Worm (Caenorhabditis elegans): ENCODE results near the gene nhr-128.

nhr-128 gene

DNA sequence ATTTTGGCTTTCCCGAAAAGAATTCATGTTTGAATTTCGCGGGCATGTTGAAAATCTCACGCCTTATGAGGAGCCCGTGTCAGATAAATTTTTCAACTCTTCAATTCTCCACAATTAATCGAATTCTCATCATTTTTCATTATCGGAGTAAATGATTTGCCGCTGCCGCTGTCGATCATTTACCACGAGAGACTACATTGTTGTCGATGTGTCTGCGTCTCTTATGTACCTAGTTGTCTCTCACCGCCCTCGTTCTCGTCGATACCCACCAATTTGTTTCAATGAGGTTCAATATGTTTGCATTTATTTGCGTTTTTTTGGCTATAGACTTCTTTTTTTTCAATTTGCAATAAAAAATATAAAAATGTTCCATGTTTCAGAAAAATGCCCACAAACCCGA lies 29.7 kb upstream of the nhr-128 start, which contains the start of gene nhr-13:
Gene nhr-13, plus strand, starts transcription at position 369 of the 400 bp plus-strand sequence.
- TF ChIP-seq tbx-8 (GFP tag; optimal IDR thresholded peaks at IDR 0.05): no peak

DNA sequence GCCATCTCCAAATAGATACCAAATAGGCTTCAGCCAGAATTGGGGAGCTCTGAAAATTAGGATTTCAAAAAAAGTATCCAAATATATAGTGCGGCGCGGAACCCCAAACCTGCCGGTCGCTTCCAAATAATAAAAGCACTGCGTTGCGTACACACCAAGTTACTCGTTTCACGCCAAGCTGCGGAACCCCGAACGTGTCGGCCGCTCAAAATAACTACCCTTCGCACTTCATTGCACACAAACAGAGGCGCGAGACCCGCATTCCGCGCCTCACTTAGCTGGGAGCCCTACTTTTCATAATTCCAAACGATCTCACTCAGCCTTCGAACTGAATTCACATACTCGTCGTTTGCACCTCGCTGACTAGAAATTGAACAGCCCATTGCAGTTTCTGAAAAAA lies 22.3 kb upstream of the nhr-128 start:
- TF ChIP-seq nhr-28 (tag; optimal IDR thresholded peaks at IDR 0.05) (no peak), nhr-76 (tag; optimal IDR thresholded peaks at IDR 0.05) (no peak), snpc-4 (tag; optimal IDR thresholded peaks at IDR 0.05) (no peak), unc-120 (tag; optimal IDR thresholded peaks at IDR 0.05; ENCODE audit: poor library complexity, severe bottlenecking) (no peak), ceh-43 (GFP tag; optimal IDR thresholded peaks at IDR 0.05) (no peak), lin-13 (tag; optimal IDR thresholded peaks at IDR 0.05) (no peak), elt-3 (tag; optimal IDR thresholded peaks at IDR 0.05) (no peak), M03D4.4 (tag; optimal IDR thresholded peaks at IDR 0.05) (no peak)

DNA sequence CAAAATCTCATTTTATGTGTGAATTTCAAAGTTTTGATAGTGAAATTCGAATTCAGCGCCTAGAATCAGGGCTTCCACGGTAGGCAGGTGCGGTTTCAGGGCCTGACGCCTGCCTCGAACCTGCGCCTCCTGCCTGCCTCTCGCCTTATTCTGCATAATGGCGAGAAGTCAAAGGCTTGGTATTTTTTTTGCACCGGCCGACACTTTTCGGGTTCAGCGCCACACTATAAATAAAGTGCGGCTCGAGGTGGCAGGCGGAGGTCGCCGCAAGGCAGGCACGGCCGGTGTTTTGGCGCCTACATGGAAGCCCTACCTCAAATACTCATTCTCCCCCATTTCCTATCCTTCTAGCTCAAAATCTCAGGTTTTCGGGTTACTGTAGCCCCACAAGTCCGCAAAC lies 21.5 kb upstream of the nhr-128 start:
- TF ChIP-seq sptf-1 (tag; optimal IDR thresholded peaks at IDR 0.05): no peak
- TF ChIP-seq flh-1 (GFP tag; optimal IDR thresholded peaks at IDR 0.05): no peak
- TF ChIP-seq pha-4 (tag; optimal IDR thresholded peaks at IDR 0.05): no peak
- no peak for TF ChIP-seq ces-1 (GFP tag; optimal IDR thresholded peaks at IDR 0.05)
- no peak for TF ChIP-seq unc-62 (GFP tag; optimal IDR thresholded peaks at IDR 0.05)

DNA sequence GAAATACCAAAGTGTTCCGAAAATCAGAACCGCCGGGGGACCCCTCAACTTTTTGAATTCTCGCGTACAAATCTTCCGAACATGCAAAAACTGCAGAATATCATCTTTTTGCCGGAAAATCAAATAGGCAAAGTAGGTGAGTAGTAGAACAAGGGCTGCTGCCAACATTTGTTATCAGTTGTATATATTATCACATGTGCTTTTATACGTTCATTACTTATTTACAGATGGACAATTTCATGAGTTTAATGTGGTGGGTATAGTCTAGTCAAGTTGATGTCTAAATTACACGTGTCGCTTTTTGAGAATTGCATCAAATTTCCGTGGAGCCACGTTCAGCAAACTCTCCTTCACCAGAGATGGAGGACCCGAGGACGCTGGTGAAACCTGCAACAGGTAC lies 20.6 kb upstream of the nhr-128 start, which contains the start of gene cyp-32B1:
Gene cyp-32B1, minus strand, starts transcription at position 176 of the 400 bp plus-strand sequence.
- no peak for TF ChIP-seq drap-1 (GFP tag; optimal IDR thresholded peaks at IDR 0.05)
- no peak for TF ChIP-seq mep-1 (tag; optimal IDR thresholded peaks at IDR 0.05)
- TF ChIP-seq nhr-2 (tag; optimal IDR thresholded peaks at IDR 0.05): no peak
- no peak for TF ChIP-seq flh-1 (GFP tag; optimal IDR thresholded peaks at IDR 0.05)
- TF ChIP-seq elt-3 (tag; optimal IDR thresholded peaks at IDR 0.05): no peak

DNA sequence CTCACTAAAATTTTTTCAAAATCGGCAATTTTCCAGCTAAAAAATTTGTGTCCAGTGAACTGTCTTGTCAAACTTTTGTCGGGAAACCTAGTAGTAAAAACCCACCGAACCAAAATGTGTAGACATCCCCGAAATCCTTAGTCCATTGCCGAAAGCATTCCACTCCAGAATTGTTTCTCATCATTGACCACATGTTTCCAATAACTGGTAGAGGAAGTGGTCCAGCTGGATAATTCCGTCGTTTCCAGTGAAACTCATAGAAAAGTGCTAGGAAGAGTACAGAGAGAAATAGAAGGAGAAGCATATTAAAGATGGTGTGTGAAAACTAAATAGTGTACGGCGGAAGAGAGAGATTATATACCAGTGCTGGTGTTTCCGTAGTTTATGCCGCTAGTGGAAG lies 17.8 kb upstream of the nhr-128 start, which contains the start of gene cyp-33C12:
Gene cyp-33C12, minus strand, starts transcription at position 321 of the 400 bp plus-strand sequence.
- TF ChIP-seq elt-1 (tag; optimal IDR thresholded peaks at IDR 0.05; ENCODE audit: borderline replicate concordance, insufficient read depth) (no peak), elt-3 (tag; optimal IDR thresholded peaks at IDR 0.05) (no peak), pha-4 (tag; optimal IDR thresholded peaks at IDR 0.05) (no peak), nhr-28 (tag; optimal IDR thresholded peaks at IDR 0.05) (no peak), hlh-1 (tag; optimal IDR thresholded peaks at IDR 0.05) (no peak), flh-1 (GFP tag; optimal IDR thresholded peaks at IDR 0.05) (no peak), ztf-11 (tag; optimal IDR thresholded peaks at IDR 0.05) (no peak), nhr-2 (tag; optimal IDR thresholded peaks at IDR 0.05) (no peak), mab-5 (tag; optimal IDR thresholded peaks at IDR 0.05) (no peak), lin-13 (tag; optimal IDR thresholded peaks at IDR 0.05) (no peak), lsy-2 (tag; optimal IDR thresholded peaks at IDR 0.05) (no peak), unc-120 (tag; optimal IDR thresholded peaks at IDR 0.05; ENCODE audit: poor library complexity, severe bottlenecking) (no peak), ceh-39 (tag; optimal IDR thresholded peaks at IDR 0.05) (no peak), mls-2 (tag; optimal IDR thresholded peaks at IDR 0.05) (no peak), nhr-12 (tag; optimal IDR thresholded peaks at IDR 0.05) (no peak), unc-62 (GFP tag; optimal IDR thresholded peaks at IDR 0.05) (no peak), bed-3 (GFP tag; optimal IDR thresholded peaks at IDR 0.05) (no peak), nhr-237 (tag; optimal IDR thresholded peaks at IDR 0.05) (no peak)

DNA sequence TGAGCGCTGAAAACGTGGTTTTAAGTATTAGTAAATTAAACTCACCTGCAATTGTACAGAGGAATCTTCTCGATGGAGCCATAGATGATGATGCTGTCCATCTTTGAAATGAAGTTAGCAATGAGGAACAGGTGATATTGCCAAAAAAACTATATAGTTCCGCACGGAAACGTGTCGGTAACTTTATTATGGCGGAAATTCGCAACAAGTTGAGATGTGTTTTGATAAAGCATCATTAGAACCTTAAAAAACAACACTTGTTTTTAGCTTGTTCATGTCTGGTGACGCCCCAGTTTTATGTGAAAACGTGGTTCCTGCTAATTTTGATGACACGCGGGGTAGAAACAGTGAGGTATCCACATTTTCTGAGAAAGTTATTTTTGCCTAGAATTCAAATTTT lies 15.7 kb upstream of the nhr-128 start, which contains the start of gene srt-40:
Gene srt-40, minus strand, starts transcription at position 101 of the 400 bp plus-strand sequence.
- no peak for TF ChIP-seq ces-1 (GFP tag; optimal IDR thresholded peaks at IDR 0.05)
- no peak for TF ChIP-seq pha-4 (tag; optimal IDR thresholded peaks at IDR 0.05)
- TF ChIP-seq ceh-43 (GFP tag; optimal IDR thresholded peaks at IDR 0.05): no peak
- no peak for TF ChIP-seq nhr-76 (tag; optimal IDR thresholded peaks at IDR 0.05)

DNA sequence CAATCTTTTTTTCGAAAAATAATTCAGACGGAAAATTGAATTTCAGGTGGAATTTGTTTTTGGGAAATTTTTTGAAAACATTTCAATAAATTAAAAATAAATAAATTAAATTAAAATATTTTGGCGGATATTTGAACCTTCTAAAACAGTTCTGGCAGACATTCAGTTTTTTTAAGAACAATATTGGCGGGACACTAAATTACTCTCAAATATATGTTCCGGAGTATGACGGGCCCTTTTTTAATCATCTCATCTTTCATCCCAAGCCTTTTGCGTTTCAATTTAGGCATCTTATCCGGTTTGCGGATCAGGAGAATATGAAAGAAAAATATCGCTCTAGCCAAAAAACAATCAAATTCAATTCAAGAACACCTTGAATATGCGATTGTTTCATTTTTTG lies 15.1 kb upstream of the nhr-128 start, which contains the start of gene svh-11:
Gene svh-11, plus strand, starts transcription at position 301 of the 400 bp plus-strand sequence.
- TF ChIP-seq cnd-1 (tag; optimal IDR thresholded peaks at IDR 0.05) (no peak), snpc-4 (tag; optimal IDR thresholded peaks at IDR 0.05) (no peak), nhr-2 (tag; optimal IDR thresholded peaks at IDR 0.05) (no peak), flh-1 (GFP tag; optimal IDR thresholded peaks at IDR 0.05) (no peak), mls-2 (tag; optimal IDR thresholded peaks at IDR 0.05) (no peak), unc-120 (tag; optimal IDR thresholded peaks at IDR 0.05; ENCODE audit: poor library complexity, severe bottlenecking) (no peak), drap-1 (GFP tag; optimal IDR thresholded peaks at IDR 0.05) (no peak)

Measured in whole organism, mixed stage, embryonic.